Fruit fly (Drosophila melanogaster) Kc167 (cell line): ENCODE measurements around the gene CG9727.

ENCODE experiments used
- Myc ChIP-seq: fragments of >200 bp; optimal IDR thresholded peaks from 2 replicates; lab custom pipeline; 2017; ENCODE audit warnings: missing external identifiers
- Sin3A ChIP-seq: fragments of >200 bp; optimal IDR thresholded peaks from 2 replicates; lab custom pipeline; 2018; ENCODE audit warnings: missing external identifiers
- h ChIP-seq: fragments of >200 bp; optimal IDR thresholded peaks from 3 replicates; lab custom pipeline; 2018; ENCODE audit warnings: missing external identifiers
- psq ChIP-seq: fragments of >200 bp; optimal IDR thresholded peaks from 2 replicates; lab custom pipeline; 2017; ENCODE audit warnings: missing external identifiers
- ttk ChIP-seq: sonication (Bioruptor generic); optimal IDR thresholded peaks from 2 replicates; lab custom pipeline; 2017; ENCODE audit warnings: missing external identifiers

dm6 chr3R:6467646-6468350, 11.3 kb upstream of the CG9727 start:
- no peak for TF ChIP-seq h (lab: Kevin White, UChicago)
- no peak for TF ChIP-seq Myc (lab: Kevin White, UChicago)
- no peak for TF ChIP-seq ttk (lab: Kevin White, UChicago)
- no peak for TF ChIP-seq psq (lab: Kevin White, UChicago)
- no peak for TF ChIP-seq Sin3A (lab: Kevin White, UChicago)
